Fruit fly (Drosophila melanogaster) whole organism: ENCODE results near the gene heix.

ENCODE experiments used
- CG8478 ChIP-seq: fragments of >200 bp; optimal IDR thresholded peaks from 2 replicates; lab custom pipeline; 2018; ENCODE audit warnings: inconsistent platforms
- Dll ChIP-seq: fragments of >200 bp; optimal IDR thresholded peaks from 2 replicates; lab custom pipeline; 2017
- EcR ChIP-seq, 2 experiments: fragments of >200 bp; optimal IDR thresholded peaks; 2 replicates each; lab custom pipeline; 2017; ENCODE audit warnings: missing biosample characterization in 2 of 2, missing genetic modification characterization in 2 of 2, missing genetic modification reagents in 2 of 2
- pan ChIP-seq: fragments of >200 bp; optimal IDR thresholded peaks from 2 replicates; lab custom pipeline; 2017
- psq ChIP-seq: fragments of >200 bp; optimal IDR thresholded peaks from 2 replicates; lab custom pipeline; 2017
- usp ChIP-seq: fragments of >200 bp; optimal IDR thresholded peaks from 2 replicates; lab custom pipeline; 2017; ENCODE audit warnings: missing biosample characterization, missing genetic modification characterization, mixed read lengths

heix gene

DNA sequence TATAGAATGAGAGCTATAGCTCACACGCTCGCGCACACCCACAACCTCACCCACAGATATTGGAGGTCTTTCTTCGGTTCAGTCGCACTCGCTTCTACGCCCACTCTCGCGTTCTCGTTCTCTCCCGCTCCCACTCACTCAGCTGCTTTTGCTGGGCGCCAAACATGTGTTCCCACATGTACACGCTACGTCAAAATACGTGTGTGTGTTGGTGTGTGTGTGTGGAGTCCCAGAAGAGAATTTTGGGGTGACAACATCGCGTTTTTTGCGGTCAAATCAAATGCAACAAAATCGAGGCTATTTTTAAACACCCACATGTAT is 28.2 kb downstream of the heix start:
- TF ChIP-seq usp (GFP tag; lab: Kevin White, UChicago) (no peak), Dll (no peak), EcR (GFP tag; optimal IDR thresholded peaks at IDR 0.05; lab: Kevin White, UChicago) (no peak), psq (lab: Kevin White, UChicago) (no peak), CG8478 (lab: Kevin White, UChicago) (no peak), pan (lab: Kevin White, UChicago) (no peak)

DNA sequence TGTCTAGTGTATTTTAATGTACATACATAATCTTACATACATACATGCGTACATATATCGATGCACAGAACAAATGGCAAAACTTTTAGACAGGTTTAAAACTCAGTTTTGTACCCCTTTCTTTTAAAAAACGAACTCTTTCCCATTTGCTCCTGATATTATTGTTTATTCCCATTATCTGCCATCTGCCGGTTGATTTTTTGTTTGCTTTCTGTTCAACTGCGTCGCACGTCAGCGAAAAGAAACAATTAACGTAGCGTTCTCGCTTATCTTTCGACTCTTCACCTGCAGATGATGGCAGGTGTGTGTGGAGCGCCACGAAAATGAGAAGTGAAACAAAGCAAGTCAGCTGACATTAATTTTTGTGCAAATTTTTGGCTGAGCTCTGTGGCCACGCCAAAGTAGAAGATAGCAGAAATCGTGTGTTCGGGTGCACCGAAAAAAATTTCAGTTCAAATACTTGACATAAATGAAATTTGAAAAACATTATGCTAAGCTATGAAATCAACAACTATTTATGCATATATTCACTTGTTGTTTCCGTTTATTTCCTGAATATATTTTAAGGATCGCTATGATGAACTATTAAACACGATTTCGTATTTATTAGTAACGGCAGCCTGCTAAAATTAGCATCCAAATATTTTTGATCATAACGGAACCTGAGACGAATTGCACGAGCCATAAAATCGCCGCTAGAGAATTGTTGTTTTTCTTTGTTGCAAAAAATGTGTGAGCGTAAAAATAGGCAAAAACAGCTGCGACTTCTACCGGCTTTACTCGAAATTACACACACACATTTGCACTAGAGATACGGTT is 28.8 kb downstream of the heix start:
- no peak for TF ChIP-seq usp (GFP tag; lab: Kevin White, UChicago)
- no peak for TF ChIP-seq pan (lab: Kevin White, UChicago)
- TF ChIP-seq EcR (GFP tag; optimal IDR thresholded peaks at IDR 0.05; lab: Kevin White, UChicago), result no peak
- TF ChIP-seq psq (lab: Kevin White, UChicago), result no peak
- no peak for TF ChIP-seq Dll
- no peak for TF ChIP-seq CG8478 (lab: Kevin White, UChicago)

DNA sequence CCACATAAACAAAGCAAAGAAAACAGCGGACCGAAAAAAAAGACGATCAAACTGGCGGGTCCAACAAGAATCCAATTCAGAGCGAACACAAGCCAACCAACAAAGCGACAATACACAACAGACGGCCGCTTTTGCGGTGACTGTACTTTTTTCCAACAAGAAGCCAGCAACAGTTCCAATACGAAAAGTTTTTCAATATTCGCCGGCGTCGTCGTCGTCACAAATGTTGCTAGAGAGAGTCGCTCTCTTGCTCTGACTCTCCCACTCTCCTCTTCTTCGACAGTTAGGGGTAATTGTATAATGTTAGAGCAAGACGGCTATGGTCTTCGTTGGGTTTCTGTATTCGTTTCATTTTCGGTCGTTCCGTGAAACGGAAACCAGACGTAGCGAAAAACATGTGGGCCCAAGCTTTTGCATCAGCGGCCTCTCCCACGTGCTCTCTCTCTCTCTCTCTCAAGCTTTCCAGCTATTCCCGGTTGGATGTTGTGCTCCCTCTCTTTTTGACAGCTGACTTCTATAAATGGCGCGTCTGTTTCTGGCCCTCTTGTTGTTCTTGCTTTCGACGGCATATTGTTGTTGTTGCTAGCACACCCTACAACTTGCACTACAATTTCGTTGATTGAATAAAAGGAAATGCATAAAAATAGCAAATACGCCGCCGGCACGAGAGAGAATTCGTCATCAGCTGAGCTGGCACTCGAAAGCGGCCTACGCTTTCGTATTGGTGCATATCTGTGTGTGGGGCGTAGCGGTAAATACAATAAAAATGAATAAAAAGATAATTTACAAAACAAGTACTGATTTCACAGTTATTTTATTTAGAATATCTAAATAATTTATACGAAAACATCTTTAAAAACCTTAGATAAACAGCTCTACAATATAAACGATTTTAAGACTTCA is 30.2 kb downstream of the heix start:
- no peak for TF ChIP-seq CG8478 (lab: Kevin White, UChicago)
- peak in 1 of 2 experiments; percentile 73 for TF ChIP-seq EcR (GFP tag; optimal IDR thresholded peaks at IDR 0.05; lab: Kevin White, UChicago)
- TF ChIP-seq pan (lab: Kevin White, UChicago), result no peak
- TF ChIP-seq Dll, result peak; percentile 92
- no peak for TF ChIP-seq psq (lab: Kevin White, UChicago)

- TF ChIP-seq usp (GFP tag; lab: Kevin White, UChicago), result no peak
- no peak for TF ChIP-seq psq (lab: Kevin White, UChicago)
- TF ChIP-seq Dll, result no peak
- TF ChIP-seq CG8478 (lab: Kevin White, UChicago), result no peak
- TF ChIP-seq pan (lab: Kevin White, UChicago), result no peak
- no peak for TF ChIP-seq EcR (GFP tag; optimal IDR thresholded peaks at IDR 0.05; lab: Kevin White, UChicago)
These were observed 30.8 kb downstream of the heix start for dm6 chr2L:16268869-16269231.

- TF ChIP-seq psq (lab: Kevin White, UChicago), result no peak
- TF ChIP-seq EcR (GFP tag; optimal IDR thresholded peaks at IDR 0.05; lab: Kevin White, UChicago), result peak in 1 of 2 experiments; percentile 76
- TF ChIP-seq CG8478 (lab: Kevin White, UChicago), result no peak
- TF ChIP-seq pan (lab: Kevin White, UChicago), result no peak
- TF ChIP-seq usp (GFP tag; lab: Kevin White, UChicago), result no peak
- TF ChIP-seq Dll, result peak; percentile 60
These were observed 31.5 kb downstream of the heix start for dm6 chr2L:16268107-16268539.

DNA sequence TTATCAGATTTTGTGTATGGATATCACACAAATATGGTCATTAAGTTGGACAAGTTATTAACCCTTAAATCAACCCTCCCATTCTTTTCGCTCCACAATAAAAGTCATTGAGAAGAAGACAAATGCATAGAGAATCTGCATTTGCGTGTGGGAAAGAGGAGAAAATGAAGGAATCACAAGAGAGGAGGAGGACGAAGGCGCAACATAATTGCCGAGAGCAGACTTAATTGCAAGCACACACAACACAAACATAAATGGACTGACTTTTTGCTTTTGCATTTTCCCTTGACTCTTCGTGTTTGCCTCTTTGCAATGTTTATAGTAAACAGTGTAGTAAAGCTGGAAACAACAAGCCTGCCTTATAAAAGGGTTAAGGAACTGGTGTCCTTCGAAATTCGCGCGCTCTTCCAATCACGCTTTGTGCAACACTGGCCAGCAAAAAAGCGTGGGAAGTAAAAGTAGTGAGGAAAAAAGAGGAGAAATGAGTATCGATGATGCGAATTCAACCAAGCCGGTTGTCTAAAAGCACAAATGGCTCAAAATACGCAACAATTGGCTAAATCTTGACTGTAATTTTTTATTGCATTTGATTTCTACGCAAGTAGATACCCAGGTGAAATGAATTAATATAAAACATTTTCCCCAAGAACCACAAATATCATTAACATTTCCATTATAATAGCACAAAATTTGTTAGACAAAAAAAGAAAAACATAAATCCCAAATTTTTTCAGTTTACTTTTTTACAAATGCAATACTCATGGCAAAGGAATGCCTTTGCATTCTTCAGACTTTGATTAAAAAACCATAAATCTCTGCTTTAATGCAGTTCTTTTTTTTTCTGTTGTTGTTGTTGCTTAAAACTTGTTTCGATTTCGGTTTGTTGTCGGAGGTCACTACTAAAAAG is 32.2 kb downstream of the heix start:
- TF ChIP-seq CG8478 (lab: Kevin White, UChicago), result no peak
- TF ChIP-seq Dll, result no peak

DNA sequence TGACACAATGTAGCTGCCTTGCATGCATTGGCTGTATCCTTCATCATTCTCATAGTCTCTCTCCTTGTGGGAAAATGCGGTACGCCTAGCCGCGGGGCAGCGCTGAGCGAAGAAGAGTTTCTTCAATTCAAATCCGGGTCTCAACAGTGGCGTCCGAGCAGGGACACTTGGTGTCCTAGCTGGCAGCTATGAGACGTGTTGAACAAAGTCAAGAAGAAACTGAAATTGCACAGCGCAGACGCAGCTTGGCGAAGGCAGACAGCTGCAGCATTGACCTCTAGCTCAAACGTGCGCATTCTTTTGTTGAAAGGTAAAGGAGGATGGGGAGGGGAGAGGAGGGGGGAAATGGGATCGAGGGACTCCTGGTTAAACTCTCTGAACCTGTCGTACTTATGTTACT is 35.9 kb downstream of the heix start:
- TF ChIP-seq usp (GFP tag; lab: Kevin White, UChicago) (no peak), psq (lab: Kevin White, UChicago) (no peak), EcR (GFP tag; optimal IDR thresholded peaks at IDR 0.05; lab: Kevin White, UChicago) (no peak), pan (lab: Kevin White, UChicago) (no peak), Dll (no peak), CG8478 (lab: Kevin White, UChicago) (no peak)

- TF ChIP-seq Dll (no peak), psq (lab: Kevin White, UChicago) (no peak), usp (GFP tag; lab: Kevin White, UChicago) (no peak)
These were observed 38.0 kb downstream of the heix start, which contains the start of the genes twe and CG4935 for dm6 chr2L:16261576-16262217. Gene twe, minus strand, starts transcription at chr2L:16261877. Gene CG4935, plus strand, starts transcription at chr2L:16262141.

dm6 chr2L:16257227-16258071 is 42.2 kb downstream of the heix start, which contains the start of the genes PRL-1 and EndoGI:
Gene PRL-1, minus strand, starts transcription at chr2L:16257606.
Gene EndoGI, plus strand, starts transcription at chr2L:16257688.
- TF ChIP-seq usp (GFP tag; lab: Kevin White, UChicago) (no peak), CG8478 (lab: Kevin White, UChicago) (peak; percentile 47)

DNA sequence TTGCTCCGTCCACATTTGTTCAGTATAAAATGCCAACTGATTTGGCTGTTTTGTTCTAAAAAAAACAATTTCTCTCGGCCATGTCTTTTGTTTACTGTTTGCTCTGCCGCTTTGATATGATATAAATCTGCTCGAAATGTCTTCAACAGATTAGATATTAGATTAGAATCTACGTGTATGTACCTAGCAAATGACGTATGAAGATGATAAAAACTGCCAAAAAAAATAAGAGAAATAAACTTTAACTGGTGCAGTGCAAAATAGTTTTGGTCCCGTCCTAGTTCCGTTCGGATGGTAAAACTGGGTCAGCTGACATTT is 43.6 kb downstream of the heix start:
- TF ChIP-seq CG8478 (lab: Kevin White, UChicago), result no peak
- TF ChIP-seq psq (lab: Kevin White, UChicago), result no peak
- TF ChIP-seq EcR (GFP tag; optimal IDR thresholded peaks at IDR 0.05; lab: Kevin White, UChicago), result no peak
- no peak for TF ChIP-seq Dll
- TF ChIP-seq pan (lab: Kevin White, UChicago), result no peak
- TF ChIP-seq usp (GFP tag; lab: Kevin White, UChicago), result no peak
